Worm (Caenorhabditis elegans): ENCODE measurements around the gene Y27F2A.8.

DNA sequence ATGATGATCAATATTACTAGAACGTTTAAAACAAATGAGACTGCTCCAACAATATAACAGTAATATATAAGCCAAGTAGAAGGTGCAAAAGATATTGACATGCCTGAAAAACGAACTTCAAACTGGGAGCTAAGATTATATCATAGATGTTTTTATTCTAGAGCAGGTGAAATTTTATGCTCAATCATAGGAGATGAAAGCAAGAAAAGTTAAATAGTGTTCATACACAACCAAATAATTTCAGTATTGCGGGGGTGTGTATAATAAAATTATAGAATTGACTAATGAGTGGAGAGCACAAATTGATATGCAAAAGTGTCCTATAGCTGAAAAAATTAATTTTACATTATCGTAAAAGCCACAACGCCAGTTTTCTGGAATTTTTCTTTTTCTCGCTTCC is 24.6 kb upstream of the Y27F2A.8 start, which contains the start of gene sri-34:
- TF ChIP-seq ceh-9 (tag; optimal IDR thresholded peaks at IDR 0.05) (no peak), fkh-6 (tag; optimal IDR thresholded peaks at IDR 0.05) (no peak), ets-4 (tag; optimal IDR thresholded peaks at IDR 0.05) (no peak), pha-4 (tag; optimal IDR thresholded peaks at IDR 0.05) (no peak), pqm-1 (tag; optimal IDR thresholded peaks at IDR 0.05) (no peak), elt-2 (tag; optimal IDR thresholded peaks at IDR 0.05) (no peak), ceh-6 (GFP tag; optimal IDR thresholded peaks at IDR 0.05) (no peak), pros-1 (tag; optimal IDR thresholded peaks at IDR 0.05) (no peak), C38D4.7 (GFP tag; optimal IDR thresholded peaks at IDR 0.05) (no peak), syd-9 (tag; optimal IDR thresholded peaks at IDR 0.05) (no peak), hlh-8 (tag; optimal IDR thresholded peaks at IDR 0.05) (no peak)

Data from whole organism, late embryonic.